Fruit fly (Drosophila melanogaster): Measurements from ENCODE around the gene CG31296.

Gene CG31296

DNA sequence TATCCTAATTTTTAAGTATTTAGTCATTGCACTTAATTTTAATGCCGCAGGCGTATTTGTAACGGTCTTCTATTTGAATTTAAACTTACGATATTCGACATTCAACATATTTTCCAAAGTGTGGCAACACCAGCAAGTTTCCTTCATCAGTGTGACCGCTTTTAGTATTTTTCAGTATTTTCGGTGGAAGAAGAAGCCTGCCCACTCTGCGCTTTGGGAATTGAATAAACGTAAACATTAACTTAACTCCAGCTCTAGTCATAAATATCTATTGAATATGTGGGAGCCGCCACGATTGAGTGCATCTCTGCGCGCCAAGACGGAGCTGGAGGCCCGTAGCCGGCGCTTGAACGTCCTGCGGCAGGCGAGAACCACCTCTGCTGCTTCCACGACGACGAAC, 45.4 kb downstream of the CG31296 start, which contains the start of gene obe (continued):
- TF ChIP-seq CG12155 (GFP tag; optimal IDR thresholded peaks at IDR 0.05): no peak
- TF ChIP-seq zfh1 (GFP tag; IDR thresholded peaks at IDR 0.05): no peak
- no peak for TF ChIP-seq dmrt11E (tag; optimal IDR thresholded peaks at IDR 0.05)
- peak; percentile 99 for TF ChIP-seq Myb (GFP tag; optimal IDR thresholded peaks at IDR 0.05)
- peak; percentile 15 for TF ChIP-seq Sry-δ (GFP tag; optimal IDR thresholded peaks at IDR 0.05)
- peak; percentile 13 for TF ChIP-seq phol (tag; optimal IDR thresholded peaks at IDR 0.05)
- TF ChIP-seq ems (GFP tag; optimal IDR thresholded peaks at IDR 0.05): no peak
- peak; percentile 37 for TF ChIP-seq CG9437 (GFP tag; optimal IDR thresholded peaks at IDR 0.05)
- peak; percentile 23; the same call in 1 of the 2 replicates for TF ChIP-seq CG13287 (GFP tag; IDR thresholded peaks at IDR 0.05; ENCODE audit: partially characterized antibody)
- TF ChIP-seq stwl (tag; optimal IDR thresholded peaks at IDR 0.05): peak; percentile 81
- TF ChIP-seq Six4 (GFP tag; optimal IDR thresholded peaks at IDR 0.05): no peak
- TF ChIP-seq sd (tag; optimal IDR thresholded peaks at IDR 0.05): no peak
- no peak for TF ChIP-seq CG12219 (GFP tag; optimal IDR thresholded peaks at IDR 0.05)
- no peak for TF ChIP-seq CG6272 (GFP tag; IDR thresholded peaks at IDR 0.05)
- TF ChIP-seq CG13624 (GFP tag; optimal IDR thresholded peaks at IDR 0.05): no peak
- TF ChIP-seq CG4730 (GFP tag; IDR thresholded peaks at IDR 0.05): no peak
- no peak for TF ChIP-seq CG14050 (GFP tag; IDR thresholded peaks at IDR 0.05)
- TF ChIP-seq CG4820 (GFP tag; optimal IDR thresholded peaks at IDR 0.05): no peak
- no peak for TF ChIP-seq slp2 (GFP tag; optimal IDR thresholded peaks at IDR 0.05)
- no peak for TF ChIP-seq CG2199 (GFP tag; IDR thresholded peaks at IDR 0.05)
- no peak for TF ChIP-seq CG9817 (tag; optimal IDR thresholded peaks at IDR 0.05)
- TF ChIP-seq eve (GFP tag; optimal IDR thresholded peaks at IDR 0.05): no peak
- no peak for TF ChIP-seq CG17568 (GFP tag; optimal IDR thresholded peaks at IDR 0.05)
- no peak for TF ChIP-seq peb (GFP tag; IDR thresholded peaks at IDR 0.05)
- 0 out of 4 replicates have a peak, but pooled peaks have one; percentile 28 for TF ChIP-seq Dll (GFP tag; IDR thresholded peaks at IDR 0.05; ENCODE audit: partially characterized antibody)
- TF ChIP-seq CG6813 (GFP tag; optimal IDR thresholded peaks at IDR 0.05): no peak
- TF ChIP-seq bigmax (GFP tag; optimal IDR thresholded peaks at IDR 0.05): no peak
- no peak for TF ChIP-seq Mrtf (GFP tag; IDR thresholded peaks at IDR 0.05)
- no peak for TF ChIP-seq sens-2 (GFP tag; IDR thresholded peaks at IDR 0.05)
- no peak for TF ChIP-seq D (optimal IDR thresholded peaks at IDR 0.05)
- TF ChIP-seq D (GFP tag; optimal IDR thresholded peaks at IDR 0.05): no peak
- TF ChIP-seq pho (GFP tag; optimal IDR thresholded peaks at IDR 0.05): no peak
- no peak for TF ChIP-seq fu2 (GFP tag; optimal IDR thresholded peaks at IDR 0.05)
- no peak for TF ChIP-seq Hr3 (GFP tag; optimal IDR thresholded peaks at IDR 0.05)
- no peak for TF ChIP-seq pros (GFP tag; optimal IDR thresholded peaks at IDR 0.05)
- no peak for TF ChIP-seq gcm (GFP tag; optimal IDR thresholded peaks at IDR 0.05)
- TF ChIP-seq CG13296 (GFP tag; optimal IDR thresholded peaks at IDR 0.05): no peak
- TF ChIP-seq Optix (GFP tag; IDR thresholded peaks at IDR 0.05): no peak
- TF ChIP-seq Bteb2 (GFP tag; optimal IDR thresholded peaks at IDR 0.05): no peak
- TF ChIP-seq usp (GFP tag; optimal IDR thresholded peaks at IDR 0.05): no peak
- no peak for TF ChIP-seq CG15696 (tag; optimal IDR thresholded peaks at IDR 0.05)
- TF ChIP-seq dan (GFP tag; IDR thresholded peaks at IDR 0.05): no peak
- 0 out of 3 replicates have a peak, but pooled peaks have one; percentile 7 for TF ChIP-seq CG34422 (GFP tag; IDR thresholded peaks at IDR 0.05)
- no peak for TF ChIP-seq sug (tag; optimal IDR thresholded peaks at IDR 0.05)
- no peak for TF ChIP-seq ac (GFP tag; optimal IDR thresholded peaks at IDR 0.05)
- no peak for TF ChIP-seq yki (optimal IDR thresholded peaks at IDR 0.05)
- TF ChIP-seq CG15011 (GFP tag; optimal IDR thresholded peaks at IDR 0.05): no peak
- no peak for TF ChIP-seq crc (GFP tag; optimal IDR thresholded peaks at IDR 0.05)
- TF ChIP-seq ttk (GFP tag; IDR thresholded peaks at IDR 0.05): no peak
- TF ChIP-seq Kr (GFP tag; optimal IDR thresholded peaks at IDR 0.05): no peak
- TF ChIP-seq CG8290 (GFP tag; optimal IDR thresholded peaks at IDR 0.05): no peak
- no peak for TF ChIP-seq CG8290 (tag; optimal IDR thresholded peaks at IDR 0.05)
- TF ChIP-seq CG12299 (tag; optimal IDR thresholded peaks at IDR 0.05): no peak
- peak; percentile 50; the same call in 1 of the 2 replicates for TF ChIP-seq CG3847 (GFP tag; IDR thresholded peaks at IDR 0.05)
